Worm (Caenorhabditis elegans) whole organism, L1 larva: Measurements from ENCODE around the gene pap-2.
A peak's percentile ranks its signal among the peaks of the same experiment; 100 is the strongest.

ENCODE experiments used
- C16A3.4 ChIP-seq: fragments of 150-350 bp; optimal IDR thresholded peaks from 2 replicates; lab custom pipeline; 2014; ENCODE audit warnings: missing biosample characterization, missing genetic modification characterization
- ceh-63 ChIP-seq: fragments of 200-800 bp; sonication (Bioruptor generic); optimal IDR thresholded peaks from 2 replicates; lab custom pipeline; 2018; ENCODE audit warnings: mild to moderate bottlenecking, missing genetic modification characterization, missing compliant biosample characterization
- ceh-8 ChIP-seq: fragments of 200-800 bp; sonication (Bioruptor generic); optimal IDR thresholded peaks from 2 replicates; lab custom pipeline; 2018; ENCODE audit warnings: mild to moderate bottlenecking, missing genetic modification characterization, moderate library complexity, missing compliant biosample characterization
- ceh-82 ChIP-seq, 3 experiments: fragments of 150-350 bp in 1 of 3; sonication (generic microtip) in 2 of 3; optimal IDR thresholded peaks; 2 replicates each; lab custom pipeline; 2014 to 2017; ENCODE audit warnings: missing biosample characterization in 3 of 3, missing genetic modification characterization in 3 of 3
- ceh-88 ChIP-seq: fragments of 200-800 bp; sonication (Bioruptor generic); IDR thresholded peaks from 2 replicates; pipeline ENCODE4 v1.3.6; 2022; ENCODE audit warnings: missing genetic modification characterization, missing compliant biosample characterization
- dpl-1 ChIP-seq, 3 experiments: fragments of 150-350 bp in 2 of 3; sonication (generic microtip) in 1 of 3; optimal IDR thresholded peaks; 2 replicates each; lab custom pipeline; 2014 to 2017; ENCODE audit warnings: missing biosample characterization in 3 of 3, missing genetic modification characterization in 3 of 3, missing genetic modification reagents in 3 of 3
- efl-1 ChIP-seq, 4 experiments: fragments of 150-350 bp; optimal IDR thresholded peaks in 3 of 4; peaks in 1 of 4; 1 replicate in 1 of 4; 2 replicates in 3 of 4; lab custom pipeline; 2014; ENCODE audit warnings: missing biosample characterization in 2 of 4, missing genetic modification characterization in 2 of 4, missing genetic modification reagents in 2 of 4
- efl-3 ChIP-seq: fragments of 200-800 bp; sonication (Bioruptor generic); optimal IDR thresholded peaks from 2 replicates; lab custom pipeline; 2018; ENCODE audit warnings: mild to moderate bottlenecking, missing genetic modification characterization, missing compliant biosample characterization
- egl-27 ChIP-seq, 2 experiments: fragments of 150-350 bp in 1 of 2; sonication (generic microtip); optimal IDR thresholded peaks; 3 replicates each; lab custom pipeline; 2017 to 2018; ENCODE audit warnings: missing biosample characterization in 2 of 2, missing genetic modification characterization in 2 of 2, missing genetic modification reagents in 2 of 2
- elt-2 ChIP-seq: sonication (generic microtip); optimal IDR thresholded peaks from 2 replicates; lab custom pipeline; 2016; ENCODE audit warnings: missing genetic modification characterization, mild to moderate bottlenecking, inconsistent platforms, missing compliant biosample characterization, missing genetic modification reagents
- elt-3 ChIP-seq, 6 experiments: fragments of 150-350 bp in 1 of 6; sonication (generic microtip); optimal IDR thresholded peaks; 2 replicates each; lab custom pipeline; 2017 to 2018; ENCODE audit warnings: missing biosample characterization in 6 of 6, missing genetic modification characterization in 6 of 6, inconsistent platforms in 1 of 6
- ets-5 ChIP-seq: fragments of 200-800 bp; sonication (Bioruptor generic); IDR thresholded peaks from 2 replicates; pipeline ENCODE4 v1.3.6; 2022; ENCODE audit warnings: missing genetic modification characterization, missing compliant biosample characterization
- fkh-10 ChIP-seq: sonication (generic microtip); optimal IDR thresholded peaks from 2 replicates; lab custom pipeline; 2017; ENCODE audit warnings: missing biosample characterization, missing genetic modification reagents, missing genetic modification characterization
- fkh-4 ChIP-seq: sonication (generic microtip); optimal IDR thresholded peaks from 2 replicates; lab custom pipeline; 2016; ENCODE audit warnings: missing compliant biosample characterization, missing genetic modification characterization, borderline replicate concordance
- fkh-8 ChIP-seq: sonication (generic microtip); optimal IDR thresholded peaks from 2 replicates; lab custom pipeline; 2016; ENCODE audit warnings: mild to moderate bottlenecking, missing genetic modification characterization, missing compliant biosample characterization
- fos-1 ChIP-seq: fragments of 150-350 bp; optimal IDR thresholded peaks from 2 replicates; lab custom pipeline; 2014; ENCODE audit warnings: missing biosample characterization, missing genetic modification characterization
- hlh-17 ChIP-seq: fragments of 200-800 bp; sonication (Bioruptor generic); optimal IDR thresholded peaks from 2 replicates; lab custom pipeline; 2018; ENCODE audit warnings: missing genetic modification characterization, mild to moderate bottlenecking, missing compliant biosample characterization, moderate library complexity, borderline replicate concordance
- irx-1 ChIP-seq: sonication (generic microtip); optimal IDR thresholded peaks from 2 replicates; lab custom pipeline; 2016; ENCODE audit warnings: missing genetic modification characterization, missing compliant biosample characterization
- jun-1 ChIP-seq: fragments of 150-350 bp; optimal IDR thresholded peaks from 2 replicates; lab custom pipeline; 2014; ENCODE audit warnings: missing biosample characterization, missing genetic modification reagents, missing genetic modification characterization
- lin-15B ChIP-seq: fragments of 150-350 bp; sonication (generic microtip); optimal IDR thresholded peaks from 3 replicates; lab custom pipeline; 2014; ENCODE audit warnings: missing biosample characterization, missing genetic modification characterization
- lin-35 ChIP-seq, 2 experiments: fragments of 150-350 bp; optimal IDR thresholded peaks; 2 replicates each; lab custom pipeline; 2014; ENCODE audit warnings: missing biosample characterization in 2 of 2, missing genetic modification characterization in 2 of 2, missing genetic modification reagents in 2 of 2
- lir-3 ChIP-seq: sonication (generic microtip); optimal IDR thresholded peaks from 2 replicates; lab custom pipeline; 2016; ENCODE audit warnings: mild to moderate bottlenecking, missing genetic modification characterization, moderate library complexity, missing compliant biosample characterization; ENCODE audit not compliant: poor library complexity
- lsy-2 ChIP-seq, 2 experiments: fragments of 150-350 bp; optimal IDR thresholded peaks; 2 replicates each; lab custom pipeline; 2014; ENCODE audit warnings: missing biosample characterization in 2 of 2, missing genetic modification characterization in 2 of 2
- mab-9 ChIP-seq: fragments of 200-800 bp; sonication (Bioruptor generic); IDR thresholded peaks from 2 replicates; pipeline ENCODE4 v1.3.6; 2022; ENCODE audit warnings: missing genetic modification reagents, missing genetic modification characterization, missing compliant biosample characterization
- mdl-1 ChIP-seq, 2 experiments: fragments of 150-350 bp; optimal IDR thresholded peaks; 2 replicates each; lab custom pipeline; 2014 to 2017; ENCODE audit warnings: missing biosample characterization in 2 of 2, missing genetic modification characterization in 2 of 2, inconsistent platforms in 1 of 2
- mep-1 ChIP-seq: fragments of 150-350 bp; optimal IDR thresholded peaks from 2 replicates; lab custom pipeline; 2014; ENCODE audit warnings: missing biosample characterization, missing genetic modification characterization
- nhr-11 ChIP-seq: fragments of 150-350 bp; optimal IDR thresholded peaks from 2 replicates; lab custom pipeline; 2014; ENCODE audit warnings: missing biosample characterization, missing genetic modification characterization
- nhr-12 ChIP-seq: sonication (generic microtip); optimal IDR thresholded peaks from 2 replicates; lab custom pipeline; 2017; ENCODE audit warnings: missing biosample characterization, missing genetic modification characterization
- nhr-19 ChIP-seq: fragments of 200-800 bp; sonication (Bioruptor generic); conservative IDR thresholded peaks from 2 replicates; pipeline ENCODE4 v1.3.6; 2022; ENCODE audit warnings: missing genetic modification characterization, missing compliant biosample characterization
- nhr-20 ChIP-seq: sonication (generic microtip); optimal IDR thresholded peaks from 2 replicates; lab custom pipeline; 2016; ENCODE audit warnings: mild to moderate bottlenecking, missing genetic modification characterization, missing compliant biosample characterization
- nhr-28 ChIP-seq: fragments of 150-350 bp; optimal IDR thresholded peaks from 2 replicates; lab custom pipeline; 2014; ENCODE audit warnings: missing biosample characterization, missing genetic modification characterization
- nhr-47 ChIP-seq: sonication (generic microtip); optimal IDR thresholded peaks from 2 replicates; lab custom pipeline; 2016; ENCODE audit warnings: mild to moderate bottlenecking, missing genetic modification characterization, moderate library complexity, missing compliant biosample characterization
- nhr-71 ChIP-seq: sonication (generic microtip); optimal IDR thresholded peaks from 2 replicates; lab custom pipeline; 2016; ENCODE audit warnings: mild to moderate bottlenecking, missing genetic modification characterization, moderate library complexity, missing compliant biosample characterization
- nhr-85 ChIP-seq: sonication (generic microtip); peaks from one replicate; lab custom pipeline; 2016; ENCODE audit warnings: missing genetic modification characterization, inconsistent platforms, missing compliant biosample characterization
- nhr-90 ChIP-seq: sonication (generic microtip); optimal IDR thresholded peaks from 2 replicates; lab custom pipeline; 2016; ENCODE audit warnings: mild to moderate bottlenecking, missing genetic modification characterization, missing compliant biosample characterization; ENCODE audit not compliant: poor library complexity
- pax-3 ChIP-seq: fragments of 200-800 bp; sonication (Bioruptor generic); optimal IDR thresholded peaks from 2 replicates; lab custom pipeline; 2018; ENCODE audit warnings: mild to moderate bottlenecking, missing genetic modification characterization, moderate library complexity, missing compliant biosample characterization
- rnt-1 ChIP-seq: sonication (generic microtip); optimal IDR thresholded peaks from 2 replicates; lab custom pipeline; 2016; ENCODE audit warnings: mild to moderate bottlenecking, missing genetic modification characterization, moderate library complexity, missing compliant biosample characterization
- sox-4 ChIP-seq: sonication (generic microtip); optimal IDR thresholded peaks from 2 replicates; lab custom pipeline; 2016; ENCODE audit warnings: missing genetic modification characterization, missing compliant biosample characterization
- sup-37 ChIP-seq: fragments of 200-800 bp; sonication (Bioruptor generic); optimal IDR thresholded peaks from 2 replicates; lab custom pipeline; 2018; ENCODE audit warnings: mild to moderate bottlenecking, missing genetic modification characterization, missing compliant biosample characterization
- swsn-7 ChIP-seq: sonication (generic microtip); optimal IDR thresholded peaks from 2 replicates; lab custom pipeline; 2016; ENCODE audit warnings: missing genetic modification characterization, missing compliant biosample characterization
- tbx-2 ChIP-seq: sonication (generic microtip); optimal IDR thresholded peaks from 2 replicates; lab custom pipeline; 2016; ENCODE audit warnings: missing genetic modification characterization, missing compliant biosample characterization
- tlp-1 ChIP-seq: fragments of 150-350 bp; optimal IDR thresholded peaks from 2 replicates; lab custom pipeline; 2014; ENCODE audit warnings: missing biosample characterization, missing genetic modification characterization
- unc-130 ChIP-seq: fragments of 150-350 bp; optimal IDR thresholded peaks from 2 replicates; lab custom pipeline; 2017; ENCODE audit warnings: missing biosample characterization, missing genetic modification characterization, inconsistent platforms
- unc-30 ChIP-seq: sonication (generic microtip); optimal IDR thresholded peaks from 2 replicates; lab custom pipeline; 2017; ENCODE audit warnings: missing biosample characterization, missing genetic modification characterization
- unc-98 ChIP-seq: fragments of 200-800 bp; sonication (Bioruptor generic); IDR thresholded peaks from 2 replicates; pipeline ENCODE4 v1.3.6; 2022; ENCODE audit warnings: missing genetic modification characterization, missing compliant biosample characterization
- vab-15 ChIP-seq: sonication (generic microtip); optimal IDR thresholded peaks from 2 replicates; lab custom pipeline; 2017; ENCODE audit warnings: missing genotype, mild to moderate bottlenecking, missing genetic modification characterization, missing compliant biosample characterization
- xbp-1 ChIP-seq: sonication (generic microtip); optimal IDR thresholded peaks from 2 replicates; lab custom pipeline; 2016; ENCODE audit warnings: missing genetic modification characterization, missing compliant biosample characterization
- zag-1 ChIP-seq: fragments of 150-350 bp; optimal IDR thresholded peaks from 2 replicates; lab custom pipeline; 2014; ENCODE audit warnings: missing biosample characterization, missing genetic modification characterization
- ztf-11 ChIP-seq, 2 experiments: sonication (generic microtip); optimal IDR thresholded peaks; 2 replicates each; lab custom pipeline; 2016 to 2017; ENCODE audit warnings: missing genetic modification characterization in 2 of 2, missing biosample characterization in 1 of 2, missing compliant biosample characterization in 1 of 2
- ztf-4 ChIP-seq: fragments of 150-350 bp; optimal IDR thresholded peaks from 2 replicates; lab custom pipeline; 2014; ENCODE audit warnings: missing biosample characterization, missing genetic modification characterization

The pap-2 gene

ce11 chrII:9601679-9602078 lies 7.5 kb downstream of the pap-2 start (continued):
- TF ChIP-seq mdl-1 (tag; optimal IDR thresholded peaks at IDR 0.05; lab: Kevin White, UChicago) (peak in 1 of 2 experiments; percentile 92), ceh-8 (GFP tag; lab: Kevin White, UChicago) (no peak), lin-35 (GFP tag; optimal IDR thresholded peaks at IDR 0.05; lab: Kevin White, UChicago) (peak; percentile 34 to 65), C16A3.4 (tag; lab: Kevin White, UChicago) (peak; percentile 53), ets-5 (GFP tag; lab: Robert Waterston, UW) (no peak), ztf-4 (tag; lab: Kevin White, UChicago) (peak; percentile 80), vab-15 (tag; lab: Kevin White, UChicago) (peak; percentile 72), nhr-85 (tag; lab: Kevin White, UChicago) (peak; percentile 91), irx-1 (no peak), fos-1 (tag; lab: Kevin White, UChicago) (no peak), xbp-1 (peak; percentile 21), nhr-19 (GFP tag; lab: Robert Waterston, UW) (peak; percentile 90), rnt-1 (tag; lab: Kevin White, UChicago) (peak; percentile 77), pax-3 (tag; lab: Kevin White, UChicago) (peak; percentile 24), lin-15B (tag; lab: Kevin White, UChicago) (no peak), nhr-28 (tag; lab: Kevin White, UChicago) (no peak), efl-1 (optimal IDR thresholded peaks at IDR 0.05; lab: Kevin White, UChicago) (no peak), efl-1 (GFP tag; optimal IDR thresholded peaks at IDR 0.05 in 1 of 2; lab: Kevin White, UChicago) (peak in 1 of 2 experiments; percentile 90), sup-37 (GFP tag; lab: Kevin White, UChicago) (no peak), mep-1 (tag; lab: Kevin White, UChicago) (peak; percentile 24), unc-130 (tag; lab: Kevin White, UChicago) (peak; percentile 81), ztf-11 (tag; optimal IDR thresholded peaks at IDR 0.05; lab: Kevin White, UChicago) (no peak), mab-9 (GFP tag; lab: Robert Waterston, UW) (no peak), lir-3 (peak; percentile 57), elt-2 (tag; lab: Kevin White, UChicago) (no peak), unc-30 (tag; lab: Kevin White, UChicago) (no peak), ceh-82 (tag; optimal IDR thresholded peaks at IDR 0.05; lab: Kevin White, UChicago) (no peak), nhr-71 (tag; lab: Kevin White, UChicago) (peak; percentile 88), egl-27 (tag; optimal IDR thresholded peaks at IDR 0.05; lab: Kevin White, UChicago) (no peak), efl-3 (no peak), elt-3 (tag; optimal IDR thresholded peaks at IDR 0.05; lab: Kevin White, UChicago) (peak in 2 of 6 experiments; percentile 33 to 78), unc-98 (GFP tag; lab: Robert Waterston, UW) (no peak), ceh-88 (GFP tag; lab: Robert Waterston, UW) (no peak), hlh-17 (no peak), nhr-20 (peak; percentile 92), sox-4 (no peak), dpl-1 (GFP tag; optimal IDR thresholded peaks at IDR 0.05; lab: Kevin White, UChicago) (peak in 1 of 3 experiments; percentile 25), fkh-4 (tag; lab: Kevin White, UChicago) (no peak), zag-1 (tag; lab: Kevin White, UChicago) (no peak), ceh-63 (no peak), fkh-10 (GFP tag; lab: Kevin White, UChicago) (no peak), nhr-11 (no peak), nhr-47 (tag; lab: Kevin White, UChicago) (peak; percentile 11), tbx-2 (tag; lab: Kevin White, UChicago) (peak; percentile 49), tlp-1 (no peak), lsy-2 (tag; optimal IDR thresholded peaks at IDR 0.05; lab: Kevin White, UChicago) (peak; percentile 53 to 64), jun-1 (tag; lab: Kevin White, UChicago) (no peak), nhr-90 (tag; lab: Kevin White, UChicago) (peak; percentile 66), fkh-8 (no peak), nhr-12 (tag; lab: Kevin White, UChicago) (no peak), swsn-7 (tag; lab: Kevin White, UChicago) (peak; percentile 6)
